Worm (Caenorhabditis elegans) whole organism, L4/young adult: ENCODE results near the gene clec-208.

ENCODE experiments used
- W03F9.2 ChIP-seq: fragments of 150-350 bp; optimal IDR thresholded peaks from 2 replicates; lab custom pipeline; 2014; ENCODE audit warnings: missing biosample characterization, missing genetic modification characterization
- him-1 ChIP-seq: sonication (generic microtip); optimal IDR thresholded peaks from 2 replicates; lab custom pipeline; 2016; ENCODE audit warnings: missing genotype, missing genetic modification reagents, missing genetic modification characterization, missing compliant biosample characterization

ce11 chrV:2105976-2106375 is 8.2 kb downstream of the clec-208 start, which contains the start of gene F22F7.4:
- TF ChIP-seq W03F9.2 (tag; lab: Kevin White, UChicago) (no peak), him-1 (tag; lab: Kevin White, UChicago) (no peak)
